Fruit fly (Drosophila melanogaster): ENCODE results near the gene CG42831.

CG42831 gene

dm6 chr3L:10833222-10833621 lies 18.6 kb downstream of the CG42831 start:
- no peak for TF ChIP-seq sv (GFP tag; optimal IDR thresholded peaks at IDR 0.05)
- TF ChIP-seq Jra (GFP tag; optimal IDR thresholded peaks at IDR 0.05): no peak
- no peak for TF ChIP-seq Myc (optimal IDR thresholded peaks at IDR 0.05)
- no peak for TF ChIP-seq psq (GFP tag; optimal IDR thresholded peaks at IDR 0.05)
- no peak for TF ChIP-seq br (GFP tag; optimal IDR thresholded peaks at IDR 0.05)
- no peak for TF ChIP-seq GATAd (GFP tag; optimal IDR thresholded peaks at IDR 0.05)
- no peak for TF ChIP-seq dmrt93B (GFP tag; optimal IDR thresholded peaks at IDR 0.05)
- no peak for TF ChIP-seq Hr78 (GFP tag; optimal IDR thresholded peaks at IDR 0.05)
- no peak for TF ChIP-seq Hr83 (GFP tag; optimal IDR thresholded peaks at IDR 0.05; ENCODE audit: poor library complexity, severe bottlenecking)
- TF ChIP-seq woc (GFP tag; optimal IDR thresholded peaks at IDR 0.05): no peak
- no peak for TF ChIP-seq h (GFP tag; optimal IDR thresholded peaks at IDR 0.05)

DNA sequence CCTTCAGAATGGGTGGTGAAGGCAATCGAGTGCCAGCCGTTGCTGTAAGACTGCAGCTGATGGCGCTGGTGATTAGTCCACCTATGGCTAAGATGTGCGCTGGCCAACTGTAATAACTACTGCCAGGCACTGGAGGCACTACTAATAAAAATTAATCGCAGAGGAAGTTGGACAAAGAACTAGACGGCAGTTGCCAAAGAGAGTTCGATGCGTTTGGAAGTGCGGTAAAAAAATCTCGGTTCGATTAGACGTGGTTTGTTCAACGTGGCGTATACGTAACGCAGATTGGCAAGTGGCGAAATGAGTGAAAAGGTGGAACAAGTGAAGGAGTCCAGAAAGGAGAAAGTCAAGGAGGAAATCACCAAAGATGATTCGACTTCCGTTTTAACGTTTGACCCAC lies 20.6 kb downstream of the CG42831 start, which contains the start of gene tna:
Gene tna, plus strand, starts transcription at position 301 of the 400 bp plus-strand sequence.
- TF ChIP-seq woc (GFP tag; optimal IDR thresholded peaks at IDR 0.05) (no peak), h (GFP tag; optimal IDR thresholded peaks at IDR 0.05) (no peak), CG32264 (GFP tag; optimal IDR thresholded peaks at IDR 0.05) (no peak), rgr (GFP tag; optimal IDR thresholded peaks at IDR 0.05) (no peak), dmrt93B (GFP tag; optimal IDR thresholded peaks at IDR 0.05) (no peak)

dm6 chr3L:10837869-10838783 lies 23.5 kb downstream of the CG42831 start:
- TF ChIP-seq CG32264 (GFP tag; optimal IDR thresholded peaks at IDR 0.05) (peak; percentile 45), dmrt93B (GFP tag; optimal IDR thresholded peaks at IDR 0.05) (peak; percentile 66), Myc (optimal IDR thresholded peaks at IDR 0.05) (no peak), tai (GFP tag; optimal IDR thresholded peaks at IDR 0.05) (peak; percentile 55), ey (GFP tag; optimal IDR thresholded peaks at IDR 0.05) (peak; percentile 82), Jra (GFP tag; optimal IDR thresholded peaks at IDR 0.05) (peak; percentile 54), lola (GFP tag; optimal IDR thresholded peaks at IDR 0.05) (no peak), Hr78 (GFP tag; optimal IDR thresholded peaks at IDR 0.05) (no peak), Vsx2 (GFP tag; optimal IDR thresholded peaks at IDR 0.05; ENCODE audit: partially characterized antibody) (no peak), N (GFP tag; optimal IDR thresholded peaks at IDR 0.05) (no peak), rgr (GFP tag; optimal IDR thresholded peaks at IDR 0.05) (peak; percentile 85), foxo (GFP tag; optimal IDR thresholded peaks at IDR 0.05) (peak in 1 of 2 experiments; percentile 79), sage (GFP tag; optimal IDR thresholded peaks at IDR 0.05) (peak; percentile 43), CG9705 (GFP tag; optimal IDR thresholded peaks at IDR 0.05) (peak; percentile 54), GATAd (GFP tag; optimal IDR thresholded peaks at IDR 0.05) (no peak), Hr83 (GFP tag; optimal IDR thresholded peaks at IDR 0.05; ENCODE audit: poor library complexity, severe bottlenecking) (no peak), fru (GFP tag; optimal IDR thresholded peaks at IDR 0.05) (peak; percentile 73), brk (GFP tag; optimal IDR thresholded peaks at IDR 0.05) (peak; percentile 42), Abd-B (GFP tag; optimal IDR thresholded peaks at IDR 0.05) (no peak), h (GFP tag; optimal IDR thresholded peaks at IDR 0.05) (peak; percentile 88), psq (GFP tag; optimal IDR thresholded peaks at IDR 0.05) (peak; percentile 62), pan (optimal IDR thresholded peaks at IDR 0.05) (no peak), Mio (GFP tag; optimal IDR thresholded peaks at IDR 0.05) (no peak), br (GFP tag; optimal IDR thresholded peaks at IDR 0.05) (peak; percentile 68), Dif (GFP tag; optimal IDR thresholded peaks at IDR 0.05; ENCODE audit: partially characterized antibody) (no peak), Sp1 (GFP tag; optimal IDR thresholded peaks at IDR 0.05) (peak; percentile 78), HLH106 (tag; optimal IDR thresholded peaks at IDR 0.05) (peak; percentile 83), sv (GFP tag; optimal IDR thresholded peaks at IDR 0.05) (peak; percentile 22), woc (GFP tag; optimal IDR thresholded peaks at IDR 0.05) (peak; percentile 44), dsf (GFP tag; optimal IDR thresholded peaks at IDR 0.05; ENCODE audit: borderline replicate concordance) (peak; percentile 36), OdsH (GFP tag; optimal IDR thresholded peaks at IDR 0.05) (peak; percentile 73), jim (GFP tag; optimal IDR thresholded peaks at IDR 0.05) (no peak), Hnf4 (GFP tag; optimal IDR thresholded peaks at IDR 0.05) (peak; percentile 83), Dfd (GFP tag; optimal IDR thresholded peaks at IDR 0.05) (no peak), dl (GFP tag; optimal IDR thresholded peaks at IDR 0.05; ENCODE audit: insufficient read depth in 1 of 2, partially characterized antibody in 2 of 2) (no peak), usp (GFP tag; optimal IDR thresholded peaks at IDR 0.05) (no peak), CrebA (GFP tag; optimal IDR thresholded peaks at IDR 0.05; ENCODE audit: borderline replicate concordance) (no peak), Rel (GFP tag; optimal IDR thresholded peaks at IDR 0.05) (no peak), Rel (tag; optimal IDR thresholded peaks at IDR 0.05) (peak; percentile 23)
